Fruit fly (Drosophila melanogaster) whole organism, embryonic: ENCODE results near the gene FBXO11.

Experiments used
- Aef1 ChIP-seq: fragments of 200-800 bp; sonication (Bioruptor generic); IDR thresholded peaks from 3 replicates; pipeline ENCODE4 v1.3.6; 2022; ENCODE audit warnings: missing biosample characterization, missing genetic modification characterization
- CG6765 ChIP-seq: fragments of 200-800 bp; sonication (Bioruptor generic); optimal IDR thresholded peaks from 3 replicates; lab custom pipeline; 2017; ENCODE audit warnings: missing biosample characterization, mild to moderate bottlenecking, missing genetic modification characterization
- CG9817 ChIP-seq: fragments of 200-800 bp; sonication (Bioruptor generic); optimal IDR thresholded peaks from 2 replicates; lab custom pipeline; 2018; ENCODE audit warnings: missing biosample characterization, mild to moderate bottlenecking, missing genetic modification characterization, moderate library complexity
- Trl ChIP-seq, 3 experiments: fragments of >200 bp in 2 of 3; fragments of 200-800 bp in 1 of 3; sonication (Bioruptor generic) in 1 of 3; optimal IDR thresholded peaks; 2 replicates in 1 of 3; 3 replicates in 2 of 3; lab custom pipeline; 2016 to 2017; ENCODE audit warnings: missing biosample characterization in 1 of 3, missing genetic modification characterization in 1 of 3
- jumu ChIP-seq: fragments of 200-800 bp; sonication (Bioruptor generic); optimal IDR thresholded peaks from 3 replicates; lab custom pipeline; 2016; ENCODE audit warnings: missing biosample characterization, missing genetic modification characterization
- kni ChIP-seq: fragments of 200-800 bp; sonication (Bioruptor generic); optimal IDR thresholded peaks from 3 replicates; lab custom pipeline; 2017; ENCODE audit warnings: mild to moderate bottlenecking, missing biosample characterization, missing genetic modification reagents, missing genetic modification characterization

DNA sequence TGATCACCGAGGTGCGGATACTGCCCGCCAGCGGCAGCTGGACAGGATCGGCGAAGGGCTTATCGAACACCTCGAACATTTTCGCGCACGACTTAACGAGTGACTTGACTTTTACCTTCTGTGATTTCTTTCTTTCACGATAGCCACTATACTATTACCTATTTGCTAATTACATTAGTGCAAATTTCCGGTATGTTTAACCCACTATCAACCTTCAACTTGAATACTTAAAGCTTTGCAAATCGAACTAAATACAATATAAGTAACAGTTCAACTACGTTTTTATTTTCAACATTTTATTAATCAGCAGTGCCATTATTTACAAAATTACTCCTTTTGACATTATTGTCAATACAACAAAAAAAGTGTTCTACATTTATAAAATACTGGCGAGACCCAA, 7.7 kb upstream of the FBXO11 start, which contains the start of gene CG16904:
- no peak for TF ChIP-seq kni (GFP tag; lab: Kevin White, UChicago)
- TF ChIP-seq Trl (optimal IDR thresholded peaks at IDR 0.05; lab: Kevin White, UChicago): no peak
- TF ChIP-seq Trl (GFP tag; optimal IDR thresholded peaks at IDR 0.05; lab: Kevin White, UChicago): no peak
- no peak for TF ChIP-seq Aef1 (GFP tag; lab: Robert Waterston, UW)
- TF ChIP-seq CG6765 (GFP tag; lab: Kevin White, UChicago): no peak
- no peak for TF ChIP-seq CG9817 (tag; lab: Kevin White, UChicago)
- TF ChIP-seq jumu (GFP tag; lab: Kevin White, UChicago): no peak
